Fruit fly (Drosophila melanogaster) whole organism, embryonic: Measurements from ENCODE around the gene CG11723.
A peak's percentile ranks its signal among the peaks of the same experiment; 100 is the strongest.

Source experiments
- Atf6 ChIP-seq: fragments of 200-800 bp; sonication (Bioruptor generic); IDR thresholded peaks from 2 replicates; pipeline ENCODE4 v1.3.6; 2022; ENCODE audit warnings: missing biosample characterization, missing genetic modification characterization
- CG10209 ChIP-seq: fragments of 200-800 bp; sonication (Bioruptor generic); optimal IDR thresholded peaks from 3 replicates; lab custom pipeline; 2017; ENCODE audit warnings: missing biosample characterization, mild to moderate bottlenecking, missing genetic modification characterization, missing genetic modification reagents
- CG10267 ChIP-seq: fragments of 200-800 bp; sonication (Bioruptor generic); optimal IDR thresholded peaks from 2 replicates; lab custom pipeline; 2018; ENCODE audit warnings: missing biosample characterization, mild to moderate bottlenecking, missing genetic modification characterization, moderate library complexity
- CG10431 ChIP-seq: fragments of 200-800 bp; sonication (Bioruptor generic); optimal IDR thresholded peaks from 3 replicates; lab custom pipeline; 2018; ENCODE audit warnings: missing biosample characterization, mild to moderate bottlenecking, missing genetic modification characterization
- CG10979 ChIP-seq: fragments of 200-800 bp; sonication (Bioruptor generic); optimal IDR thresholded peaks from 2 replicates; lab custom pipeline; 2018; ENCODE audit warnings: missing biosample characterization, mild to moderate bottlenecking, missing genetic modification characterization, moderate library complexity
- CG11247 ChIP-seq: fragments of 200-800 bp; sonication (Bioruptor generic); IDR thresholded peaks from 2 replicates; pipeline ENCODE4 v1.3.6; 2022; ENCODE audit warnings: missing biosample characterization, missing genetic modification characterization
- CG12659 ChIP-seq: fragments of 200-800 bp; sonication (Bioruptor generic); optimal IDR thresholded peaks from 3 replicates; lab custom pipeline; 2017; ENCODE audit warnings: mild to moderate bottlenecking, missing biosample characterization, missing genetic modification reagents, missing genetic modification characterization
- CG13424 ChIP-seq: fragments of 200-800 bp; sonication (Bioruptor generic); optimal IDR thresholded peaks from 2 replicates; lab custom pipeline; 2019; ENCODE audit warnings: missing biosample characterization, mild to moderate bottlenecking, missing genetic modification characterization, moderate library complexity
- CG13624 ChIP-seq: fragments of 200-800 bp; sonication (Bioruptor generic); optimal IDR thresholded peaks from 2 replicates; lab custom pipeline; 2016; ENCODE audit warnings: missing biosample characterization, missing genetic modification characterization
- CG15514 ChIP-seq: fragments of 200-800 bp; sonication (Bioruptor generic); optimal IDR thresholded peaks from 3 replicates; lab custom pipeline; 2017; ENCODE audit warnings: missing biosample characterization, missing genetic modification characterization, mild to moderate bottlenecking, moderate library complexity, missing genetic modification reagents
- CG15601 ChIP-seq: fragments of 200-800 bp; sonication (Bioruptor generic); optimal IDR thresholded peaks from 3 replicates; lab custom pipeline; 2019; ENCODE audit warnings: missing biosample characterization, mild to moderate bottlenecking, missing genetic modification characterization, moderate library complexity
- CG3838 ChIP-seq: fragments of 200-800 bp; sonication (Bioruptor generic); optimal IDR thresholded peaks from 3 replicates; lab custom pipeline; 2016; ENCODE audit warnings: missing biosample characterization, missing genetic modification characterization
- CG3995 ChIP-seq: fragments of 200-800 bp; sonication (Bioruptor generic); optimal IDR thresholded peaks from 3 replicates; lab custom pipeline; 2016; ENCODE audit warnings: missing biosample characterization, missing genetic modification characterization
- CG7786 ChIP-seq: fragments of 200-800 bp; sonication (Bioruptor generic); optimal IDR thresholded peaks from 2 replicates; lab custom pipeline; 2016; ENCODE audit warnings: missing biosample characterization, missing genetic modification characterization
- CG9797 ChIP-seq: fragments of 200-800 bp; sonication (Bioruptor generic); optimal IDR thresholded peaks from 3 replicates; lab custom pipeline; 2018; ENCODE audit warnings: missing biosample characterization, mild to moderate bottlenecking, missing genetic modification characterization
- CG9876 ChIP-seq: fragments of 200-800 bp; sonication (Bioruptor generic); optimal IDR thresholded peaks from 2 replicates; lab custom pipeline; 2016; ENCODE audit warnings: missing biosample characterization, missing genetic modification characterization
- Dfd ChIP-seq, 2 experiments: fragments of >200 bp; optimal IDR thresholded peaks; 2 replicates each; lab custom pipeline; 2017; ENCODE audit warnings: missing biosample characterization in 2 of 2, missing genetic modification characterization in 2 of 2
- MBD-R2 ChIP-seq: fragments of 200-800 bp; sonication (Bioruptor generic); IDR thresholded peaks from 2 replicates; pipeline ENCODE4 v1.3.6; 2022; ENCODE audit warnings: missing biosample characterization, missing genetic modification characterization
- Rx ChIP-seq: fragments of 200-800 bp; sonication (Bioruptor generic); IDR thresholded peaks from 2 replicates; pipeline ENCODE4 v1.3.6; 2022; ENCODE audit warnings: missing biosample characterization, missing genetic modification characterization
- Tbp ChIP-seq: fragments of >200 bp; optimal IDR thresholded peaks from 2 replicates; lab custom pipeline; 2018; ENCODE audit warnings: missing biosample characterization, missing genetic modification characterization
- ac ChIP-seq: fragments of 200-800 bp; sonication (Bioruptor generic); optimal IDR thresholded peaks from 3 replicates; lab custom pipeline; 2017; ENCODE audit warnings: missing biosample characterization, mild to moderate bottlenecking, missing genetic modification characterization
- ara ChIP-seq: fragments of 200-800 bp; sonication (Bioruptor generic); IDR thresholded peaks from 2 replicates; pipeline ENCODE4 v1.3.6; 2022; ENCODE audit warnings: missing biosample characterization, missing genetic modification characterization
- ash1 ChIP-seq: fragments of 200-800 bp; sonication (Bioruptor generic); optimal IDR thresholded peaks from 2 replicates; lab custom pipeline; 2018; ENCODE audit warnings: missing biosample characterization, mild to moderate bottlenecking, missing genetic modification characterization
- bbx ChIP-seq: fragments of 200-800 bp; sonication (Bioruptor generic); IDR thresholded peaks from 2 replicates; pipeline ENCODE4 v1.3.6; 2022; ENCODE audit warnings: missing biosample characterization, missing genetic modification characterization; ENCODE audit not compliant: partially characterized antibody
- br ChIP-seq: fragments of >200 bp; optimal IDR thresholded peaks from 2 replicates; lab custom pipeline; 2017
- dati ChIP-seq: fragments of 200-800 bp; sonication (Bioruptor generic); IDR thresholded peaks from 2 replicates; pipeline ENCODE4 v1.3.6; 2022; ENCODE audit warnings: missing biosample characterization, missing genetic modification characterization
- ems ChIP-seq: fragments of 200-800 bp; sonication (Bioruptor generic); optimal IDR thresholded peaks from 3 replicates; lab custom pipeline; 2016; ENCODE audit warnings: missing biosample characterization, missing genetic modification characterization
- fd102C ChIP-seq: fragments of 200-800 bp; sonication (Bioruptor generic); optimal IDR thresholded peaks from 2 replicates; lab custom pipeline; 2018; ENCODE audit warnings: missing biosample characterization, mild to moderate bottlenecking, missing genetic modification characterization, moderate library complexity
- fd96Cb ChIP-seq: fragments of 200-800 bp; sonication (Bioruptor generic); optimal IDR thresholded peaks from 2 replicates; lab custom pipeline; 2018; ENCODE audit warnings: missing biosample characterization, mild to moderate bottlenecking, missing genetic modification characterization, moderate library complexity
- gem ChIP-seq: fragments of 200-800 bp; sonication (Bioruptor generic); optimal IDR thresholded peaks from 2 replicates; lab custom pipeline; 2019; ENCODE audit warnings: missing biosample characterization, mild to moderate bottlenecking, missing genetic modification characterization, moderate library complexity
- grau ChIP-seq: fragments of 200-800 bp; optimal IDR thresholded peaks from 3 replicates; lab custom pipeline; 2019; ENCODE audit warnings: missing biosample characterization, mild to moderate bottlenecking, missing genetic modification characterization, moderate library complexity
- ham ChIP-seq: fragments of 200-800 bp; sonication (Bioruptor generic); IDR thresholded peaks from 2 replicates; pipeline ENCODE4 v1.3.6; 2022; ENCODE audit warnings: missing biosample characterization, missing genetic modification characterization
- hkb ChIP-seq, 2 experiments: fragments of 200-800 bp in 1 of 2; fragments of >200 bp in 1 of 2; sonication (Bioruptor generic) in 1 of 2; IDR thresholded peaks in 1 of 2; optimal IDR thresholded peaks in 1 of 2; 2 replicates each; pipeline versions ENCODE4 v1.3.6 to Lab custom; 2017 to 2022; ENCODE audit warnings: missing biosample characterization in 1 of 2, missing genetic modification characterization in 1 of 2
- jing ChIP-seq: fragments of 200-800 bp; sonication (Bioruptor generic); optimal IDR thresholded peaks from 2 replicates; lab custom pipeline; 2018; ENCODE audit warnings: missing biosample characterization, mild to moderate bottlenecking, missing genetic modification characterization
- lbe ChIP-seq: fragments of 200-800 bp; sonication (Bioruptor generic); optimal IDR thresholded peaks from 2 replicates; lab custom pipeline; 2016; ENCODE audit warnings: missing biosample characterization, mild to moderate bottlenecking, missing genetic modification characterization
- mld ChIP-seq: fragments of 200-800 bp; sonication (Bioruptor generic); IDR thresholded peaks from 3 replicates; pipeline ENCODE4 v1.3.6; 2022; ENCODE audit warnings: missing biosample characterization, missing genetic modification characterization; ENCODE audit not compliant: partially characterized antibody
- org-1 ChIP-seq: fragments of 200-800 bp; sonication (Bioruptor generic); optimal IDR thresholded peaks from 2 replicates; lab custom pipeline; 2017; ENCODE audit warnings: missing biosample characterization, missing genetic modification characterization
- pb ChIP-seq: fragments of 200-800 bp; sonication (Bioruptor generic); optimal IDR thresholded peaks from 3 replicates; lab custom pipeline; 2016; ENCODE audit warnings: missing biosample characterization, missing genetic modification characterization
- peb ChIP-seq: fragments of 200-800 bp; sonication (Bioruptor generic); IDR thresholded peaks from 2 replicates; pipeline ENCODE4 v1.3.6; 2022; ENCODE audit warnings: missing biosample characterization, missing genetic modification characterization
- pfk ChIP-seq: fragments of 200-800 bp; sonication (Bioruptor generic); optimal IDR thresholded peaks from 2 replicates; lab custom pipeline; 2018; ENCODE audit warnings: missing biosample characterization, mild to moderate bottlenecking, missing genetic modification characterization, moderate library complexity
- psq ChIP-seq: fragments of 200-800 bp; sonication (Bioruptor generic); optimal IDR thresholded peaks from 2 replicates; lab custom pipeline; 2017; ENCODE audit warnings: missing biosample characterization, missing genetic modification characterization
- repo ChIP-seq: fragments of 200-800 bp; sonication (Bioruptor generic); optimal IDR thresholded peaks from 2 replicates; lab custom pipeline; 2016; ENCODE audit warnings: missing biosample characterization, missing genetic modification characterization
- rib ChIP-seq: fragments of 200-800 bp; sonication (Bioruptor generic); IDR thresholded peaks from 2 replicates; pipeline ENCODE4 v1.3.6; 2022; ENCODE audit warnings: missing biosample characterization, missing genetic modification characterization
- ro ChIP-seq: fragments of 200-800 bp; sonication (Bioruptor generic); IDR thresholded peaks from 2 replicates; pipeline ENCODE4 v1.3.6; 2022; ENCODE audit warnings: missing biosample characterization, missing genetic modification characterization
- schlank ChIP-seq: fragments of 200-800 bp; sonication (Bioruptor generic); optimal IDR thresholded peaks from 2 replicates; lab custom pipeline; 2018; ENCODE audit warnings: missing biosample characterization, mild to moderate bottlenecking, missing genetic modification characterization
- sens-2 ChIP-seq: fragments of 200-800 bp; sonication (Bioruptor generic); IDR thresholded peaks from 2 replicates; pipeline ENCODE4 v1.3.6; 2022; ENCODE audit warnings: missing biosample characterization, missing genetic modification characterization
- sob ChIP-seq: fragments of 200-800 bp; sonication (Bioruptor generic); IDR thresholded peaks from 2 replicates; pipeline ENCODE4 v1.3.6; 2022; ENCODE audit warnings: missing biosample characterization, missing genetic modification characterization
- trem ChIP-seq: fragments of 200-800 bp; optimal IDR thresholded peaks from 3 replicates; lab custom pipeline; 2019; ENCODE audit warnings: missing biosample characterization, mild to moderate bottlenecking, missing genetic modification characterization, moderate library complexity
- unpg ChIP-seq: fragments of 200-800 bp; sonication (Bioruptor generic); optimal IDR thresholded peaks from 3 replicates; lab custom pipeline; 2018; ENCODE audit warnings: missing biosample characterization, mild to moderate bottlenecking, missing genetic modification characterization, moderate library complexity

Gene CG11723

DNA sequence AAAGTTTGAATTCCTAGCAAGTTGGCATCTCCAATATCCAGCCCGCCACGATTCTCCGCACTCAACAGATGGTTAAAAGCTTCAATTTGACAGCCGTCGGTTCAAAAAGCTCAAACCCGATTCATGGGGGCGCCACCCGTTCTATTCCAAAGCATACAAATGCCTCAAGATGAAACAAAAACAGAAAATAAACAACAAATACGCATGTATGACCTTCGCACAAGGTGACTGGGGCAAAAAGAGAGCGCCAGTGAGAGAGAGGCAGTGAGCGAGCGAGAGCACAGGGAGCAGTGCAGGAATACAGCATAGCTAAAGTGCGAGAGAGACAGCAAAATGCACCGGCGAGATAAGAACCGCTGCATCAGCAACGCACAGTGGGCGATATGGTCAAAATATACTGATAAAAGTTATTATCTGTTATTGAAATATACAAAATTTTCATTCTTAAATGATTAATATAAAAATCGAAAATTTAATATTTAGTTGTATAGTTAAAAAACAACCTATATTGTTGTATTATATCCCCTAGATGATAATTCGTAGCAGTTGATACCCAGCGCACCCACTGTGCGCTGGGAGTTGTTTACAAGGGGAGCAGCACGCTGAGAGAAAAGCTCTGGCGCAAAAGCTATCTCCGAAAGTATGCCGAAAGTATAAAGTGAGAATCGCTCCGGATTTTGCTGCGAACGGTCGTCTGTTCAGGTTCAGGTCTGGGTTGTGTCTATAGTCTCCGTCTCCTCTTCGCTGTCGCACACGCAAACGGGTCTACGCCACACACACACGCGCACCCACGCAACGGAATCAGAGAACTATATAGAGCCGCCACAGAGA, 16.7 kb downstream of the CG11723 start, which contains the start of gene Glyp (continued):
- TF ChIP-seq gem = peak; percentile 99
- peak; percentile 82 for TF ChIP-seq peb (GFP tag; lab: Robert Waterston, UW)
- TF ChIP-seq ro (GFP tag; lab: Robert Waterston, UW) = peak; percentile 81
- TF ChIP-seq lbe = peak; percentile 94
- TF ChIP-seq Rx (GFP tag; lab: Robert Waterston, UW) = peak; percentile 91
- peak; percentile 89 for TF ChIP-seq schlank
- TF ChIP-seq CG9797 = peak; percentile 62
- no peak for TF ChIP-seq mld
- TF ChIP-seq grau (tag; lab: Kevin White, UChicago) = peak; percentile 97
- TF ChIP-seq CG3838 (GFP tag; lab: Kevin White, UChicago) = peak; percentile 66
- TF ChIP-seq CG10979 (tag; lab: Kevin White, UChicago) = peak; percentile 96
- TF ChIP-seq CG12659 (GFP tag; lab: Kevin White, UChicago) = peak; percentile 99
- TF ChIP-seq CG15514 (GFP tag; lab: Kevin White, UChicago) = peak; percentile 92
- peak; percentile 56 for TF ChIP-seq pb
- peak; percentile 98 for TF ChIP-seq CG10209
- TF ChIP-seq sens-2 = peak; percentile 82
- peak; percentile 85 for TF ChIP-seq ems (GFP tag; lab: Kevin White, UChicago)
- peak; percentile 97 for TF ChIP-seq Atf6 (GFP tag; lab: Robert Waterston, UW)
- TF ChIP-seq CG15601 (tag; lab: Kevin White, UChicago) = peak; percentile 96
- TF ChIP-seq repo = peak; percentile 66
- peak; percentile 63 for TF ChIP-seq CG7786 (GFP tag; lab: Kevin White, UChicago)
- no peak for TF ChIP-seq hkb (optimal IDR thresholded peaks at IDR 0.05; lab: Kevin White, UChicago)
- peak; percentile 97 for TF ChIP-seq hkb (GFP tag; IDR thresholded peaks at IDR 0.05; lab: Robert Waterston, UW)
- no peak for TF ChIP-seq Tbp
- peak; percentile 98 for TF ChIP-seq CG13424 (tag; lab: Kevin White, UChicago)
- peak; percentile 97 for TF ChIP-seq sob (GFP tag; lab: Robert Waterston, UW)
- TF ChIP-seq jing (GFP tag; lab: Kevin White, UChicago) = peak; percentile 84
- TF ChIP-seq CG10267 (tag; lab: Kevin White, UChicago) = peak; percentile 92
- TF ChIP-seq dati (GFP tag; lab: Robert Waterston, UW) = 0 out of 2 replicates have a peak, but pooled peaks have one; percentile 49
- TF ChIP-seq unpg (GFP tag; lab: Kevin White, UChicago) = peak; percentile 98
- peak; percentile 98 for TF ChIP-seq org-1 (GFP tag; lab: Kevin White, UChicago)
- TF ChIP-seq ham (GFP tag; lab: Robert Waterston, UW) = peak; percentile 92
- TF ChIP-seq CG11247 (GFP tag; lab: Robert Waterston, UW) = peak; percentile 91
- TF ChIP-seq MBD-R2 = peak; percentile 91
- peak; percentile 91 for TF ChIP-seq rib (GFP tag; lab: Robert Waterston, UW)
- peak; percentile 98 for TF ChIP-seq trem (tag; lab: Kevin White, UChicago)
- peak; percentile 95 for TF ChIP-seq fd96Cb
- TF ChIP-seq bbx (GFP tag; lab: Robert Waterston, UW) = peak; percentile 54; the same call in 1 of the 2 replicates
- TF ChIP-seq ac (GFP tag; lab: Kevin White, UChicago) = peak; percentile 85
- peak; percentile 73 for TF ChIP-seq CG13624 (GFP tag; lab: Kevin White, UChicago)
- no peak for TF ChIP-seq br (lab: Kevin White, UChicago)
- TF ChIP-seq CG3995 (GFP tag; lab: Kevin White, UChicago) = peak; percentile 80
- peak; percentile 83 for TF ChIP-seq ash1 (GFP tag; lab: Kevin White, UChicago)
- TF ChIP-seq pfk (GFP tag; lab: Kevin White, UChicago) = peak; percentile 62
- no peak for TF ChIP-seq Dfd (GFP tag; optimal IDR thresholded peaks at IDR 0.05; lab: Kevin White, UChicago)
- peak; percentile 26 for TF ChIP-seq fd102C (GFP tag; lab: Kevin White, UChicago)
- no peak for TF ChIP-seq CG9876
- TF ChIP-seq ara (GFP tag; lab: Robert Waterston, UW) = peak; percentile 91
- TF ChIP-seq CG10431 = peak; percentile 91
- TF ChIP-seq psq (GFP tag; lab: Kevin White, UChicago) = peak; percentile 89
